Fruit fly (Drosophila melanogaster): Measurements from ENCODE around the gene UQCR-C2.

dm6 chr3L:16572208-16572607 lies 11.7 kb upstream of the UQCR-C2 start:
- TF ChIP-seq CG8478 (optimal IDR thresholded peaks at IDR 0.05) (no peak), CTCF (optimal IDR thresholded peaks at IDR 0.05) (no peak)
